Fruit fly (Drosophila melanogaster) S2 (cell line): ENCODE measurements around the gene CG11322.

Source experiments
- CG8478 ChIP-seq: fragments of >200 bp; optimal IDR thresholded peaks from 2 replicates; lab custom pipeline; 2018
- CTCF ChIP-seq, 2 experiments: fragments of >200 bp; optimal IDR thresholded peaks; 2 replicates each; lab custom pipeline; 2018

dm6 chr2L:6799551-6799950, 40.1 kb upstream of the CG11322 start:
- TF ChIP-seq CG8478 (lab: Kevin White, UChicago), result no peak
- no peak for TF ChIP-seq CTCF (optimal IDR thresholded peaks at IDR 0.05; lab: Kevin White, UChicago)
